In genomic region chrIV:187336-187735, ce11 we compare ENCODE assay signal across 5 worm cellular contexts.
TF ChIP-seq lines count a peak whose summit lies in the region.

No protein-coding gene starts in this region.

TF ChIP-seq in whole organism, L1 larva, 84 proteins besides CTCF, POLR2A, EP300 and RAD21:
- peak; percentile 5 for TF ChIP-seq elt-2 (tag; optimal IDR thresholded peaks at IDR 0.05; lab: Kevin White, UChicago)
- TF ChIP-seq nhr-12 (tag; optimal IDR thresholded peaks at IDR 0.05; lab: Kevin White, UChicago), result no peak
- no peak for TF ChIP-seq lin-39 (tag; optimal IDR thresholded peaks at IDR 0.05; lab: Kevin White, UChicago)

TF ChIP-seq in whole organism, L3 larva, 47 proteins besides CTCF, POLR2A, EP300 and RAD21:
- TF ChIP-seq lsy-12 (tag; optimal IDR thresholded peaks at IDR 0.05; lab: Kevin White, UChicago), result no peak
- no peak for TF ChIP-seq fos-1 (tag; optimal IDR thresholded peaks at IDR 0.05; lab: Kevin White, UChicago)
- TF ChIP-seq pha-4 (tag; optimal IDR thresholded peaks at IDR 0.05; lab: Kevin White, UChicago), result no peak
- peak; percentile 53 for TF ChIP-seq elt-2 (tag; optimal IDR thresholded peaks at IDR 0.05; lab: Kevin White, UChicago)

TF ChIP-seq in whole organism, L4 larva, 104 proteins besides CTCF, POLR2A, EP300 and RAD21 (continues in another document):
- TF ChIP-seq lir-3 (tag; optimal IDR thresholded peaks at IDR 0.05; lab: Kevin White, UChicago), result no peak
- no peak for TF ChIP-seq cey-2 (tag; optimal IDR thresholded peaks at IDR 0.05; lab: Kevin White, UChicago; ENCODE audit: borderline replicate concordance, insufficient read depth)
- TF ChIP-seq dmd-6 (GFP tag; IDR thresholded peaks at IDR 0.05; lab: Robert Waterston, UW), result peak; percentile 67; the same call in 1 of the 2 replicates
- no peak for TF ChIP-seq zip-11 (GFP tag; IDR thresholded peaks at IDR 0.05; lab: Robert Waterston, UW)
- TF ChIP-seq ama-1 (optimal IDR thresholded peaks at IDR 0.05; lab: Kevin White, UChicago), result no peak
- TF ChIP-seq dve-1 (tag; optimal IDR thresholded peaks at IDR 0.05; lab: Kevin White, UChicago; ENCODE audit: insufficient read depth), result peak; percentile 3
- no peak for TF ChIP-seq daf-19 (GFP tag; conservative IDR thresholded peaks at IDR 0.05; lab: Robert Waterston, UW)
- TF ChIP-seq fos-1 (tag; optimal IDR thresholded peaks at IDR 0.05; lab: Kevin White, UChicago), result no peak
- TF ChIP-seq unc-62 (GFP tag; optimal IDR thresholded peaks at IDR 0.05 in 1 of 2; lab: Kevin White, UChicago), result peak in 1 of 2 experiments; percentile 25
- TF ChIP-seq unc-62 (tag; optimal IDR thresholded peaks at IDR 0.05; lab: Kevin White, UChicago), result no peak
- TF ChIP-seq nhr-48 (tag; optimal IDR thresholded peaks at IDR 0.05; lab: Kevin White, UChicago), result no peak
- no peak for TF ChIP-seq nhr-102 (tag; optimal IDR thresholded peaks at IDR 0.05; lab: Kevin White, UChicago)
- no peak for TF ChIP-seq dmd-9 (GFP tag; IDR thresholded peaks at IDR 0.05; lab: Robert Waterston, UW)
- no peak for TF ChIP-seq mxl-2 (GFP tag; conservative IDR thresholded peaks at IDR 0.05; lab: Robert Waterston, UW)
- TF ChIP-seq ceh-28 (tag; optimal IDR thresholded peaks at IDR 0.05; lab: Kevin White, UChicago), result no peak
- no peak for TF ChIP-seq ceh-44 (GFP tag; IDR thresholded peaks at IDR 0.05; lab: Robert Waterston, UW)
- 0 out of 2 replicates have a peak, but pooled peaks have one; percentile 43 for TF ChIP-seq nhr-41 (GFP tag; IDR thresholded peaks at IDR 0.05; lab: Robert Waterston, UW)
- TF ChIP-seq egl-43 (GFP tag; IDR thresholded peaks at IDR 0.05; lab: Robert Waterston, UW), result no peak
- no peak for TF ChIP-seq hif-1 (tag; optimal IDR thresholded peaks at IDR 0.05; lab: Kevin White, UChicago)
- no peak for TF ChIP-seq nhr-28 (tag; optimal IDR thresholded peaks at IDR 0.05; lab: Kevin White, UChicago)
- TF ChIP-seq ceh-62 (tag; optimal IDR thresholded peaks at IDR 0.05; lab: Kevin White, UChicago), result no peak
- no peak for TF ChIP-seq madf-5 (GFP tag; IDR thresholded peaks at IDR 0.05; lab: Robert Waterston, UW)
- no peak for TF ChIP-seq F26F4.8 (GFP tag; conservative IDR thresholded peaks at IDR 0.05; lab: Robert Waterston, UW)
- no peak for TF ChIP-seq ZK546.5 (tag; optimal IDR thresholded peaks at IDR 0.05; lab: Kevin White, UChicago)
- no peak for TF ChIP-seq dpl-1 (GFP tag; optimal IDR thresholded peaks at IDR 0.05; lab: Kevin White, UChicago)
- TF ChIP-seq F49E8.2 (tag; optimal IDR thresholded peaks at IDR 0.05; lab: Kevin White, UChicago; ENCODE audit: borderline replicate concordance), result no peak
- TF ChIP-seq nhr-111 (GFP tag; optimal IDR thresholded peaks at IDR 0.05; lab: Kevin White, UChicago), result no peak
- no peak for TF ChIP-seq Y75B8A.6 (GFP tag; IDR thresholded peaks at IDR 0.05; lab: Robert Waterston, UW)
- TF ChIP-seq lin-15B (tag; optimal IDR thresholded peaks at IDR 0.05; lab: Kevin White, UChicago), result no peak

TF ChIP-seq in whole organism, late embryonic, 69 proteins besides CTCF, POLR2A, EP300 and RAD21:
- TF ChIP-seq ceh-14 (tag; optimal IDR thresholded peaks at IDR 0.05; lab: Kevin White, UChicago) (peak; percentile 7), hlh-6 (tag; optimal IDR thresholded peaks at IDR 0.05; lab: Kevin White, UChicago) (no peak)
TF ChIP-seq in whole organism, late embryonic: peak in this region for 1.

TF ChIP-seq in whole organism, young adult, 124 proteins besides CTCF, POLR2A, EP300 and RAD21:
- TF ChIP-seq xnd-1 (tag; optimal IDR thresholded peaks at IDR 0.05; lab: Kevin White, UChicago), result no peak
- TF ChIP-seq cebp-1 (GFP tag; IDR thresholded peaks at IDR 0.05; lab: Robert Waterston, UW), result 0 out of 2 replicates have a peak, but pooled peaks have one; percentile 55
- TF ChIP-seq cebp-1 (tag; optimal IDR thresholded peaks at IDR 0.05; lab: Kevin White, UChicago), result peak; percentile 37
- TF ChIP-seq lin-35 (GFP tag; optimal IDR thresholded peaks at IDR 0.05; lab: Kevin White, UChicago), result no peak
- 0 out of 2 replicates have a peak, but pooled peaks have one; percentile 9 for TF ChIP-seq ceh-40 (GFP tag; IDR thresholded peaks at IDR 0.05; lab: Robert Waterston, UW)
- TF ChIP-seq hmg-20 (GFP tag; IDR thresholded peaks at IDR 0.05; lab: Robert Waterston, UW), result no peak
- no peak for TF ChIP-seq attf-6 (GFP tag; IDR thresholded peaks at IDR 0.05; lab: Robert Waterston, UW)
- no peak for TF ChIP-seq lin-26 (GFP tag; IDR thresholded peaks at IDR 0.05; lab: Robert Waterston, UW)
- TF ChIP-seq hrde-1 (tag; optimal IDR thresholded peaks at IDR 0.05; lab: Kevin White, UChicago; ENCODE audit: borderline replicate concordance), result no peak
- TF ChIP-seq hlh-26 (GFP tag; conservative IDR thresholded peaks at IDR 0.05; lab: Robert Waterston, UW), result no peak
- no peak for TF ChIP-seq aptf-2 (GFP tag; conservative IDR thresholded peaks at IDR 0.05; lab: Robert Waterston, UW)
- no peak for TF ChIP-seq F49E8.2 (tag; optimal IDR thresholded peaks at IDR 0.05; lab: Kevin White, UChicago; ENCODE audit: insufficient read depth)
- TF ChIP-seq B0035.1 (tag; optimal IDR thresholded peaks at IDR 0.05; lab: Kevin White, UChicago), result no peak
- TF ChIP-seq attf-5 (GFP tag; optimal IDR thresholded peaks at IDR 0.05; lab: Kevin White, UChicago), result no peak
- TF ChIP-seq F55B11.4 (tag; optimal IDR thresholded peaks at IDR 0.05; lab: Kevin White, UChicago; ENCODE audit: borderline replicate concordance, insufficient read depth), result no peak
- TF ChIP-seq gei-17 (GFP tag; optimal IDR thresholded peaks at IDR 0.05; lab: Kevin White, UChicago), result no peak
- no peak for TF ChIP-seq C17E4.6 (GFP tag; IDR thresholded peaks at IDR 0.05; lab: Robert Waterston, UW)
- TF ChIP-seq B0261.1 (tag; optimal IDR thresholded peaks at IDR 0.05; lab: Kevin White, UChicago), result no peak
- TF ChIP-seq snpc-3.4 (tag; optimal IDR thresholded peaks at IDR 0.05; lab: Kevin White, UChicago), result no peak
- no peak for TF ChIP-seq tlf-1 (GFP tag; optimal IDR thresholded peaks at IDR 0.05; lab: Kevin White, UChicago)
- TF ChIP-seq lin-54 (GFP tag; optimal IDR thresholded peaks at IDR 0.05; lab: Kevin White, UChicago), result no peak
- TF ChIP-seq dox-1 (GFP tag; IDR thresholded peaks at IDR 0.05; lab: Robert Waterston, UW), result no peak
- peak; percentile 76 for TF ChIP-seq nhr-80 (tag; optimal IDR thresholded peaks at IDR 0.05; lab: Kevin White, UChicago)
